Fruit fly (Drosophila melanogaster) whole organism, embryonic: Measurements from ENCODE around the gene Rbp6.

Experiments
- B-H2 ChIP-seq: fragments of 200-800 bp; sonication (Bioruptor generic); optimal IDR thresholded peaks from 2 replicates; lab custom pipeline; 2018; ENCODE audit warnings: missing biosample characterization, mild to moderate bottlenecking, missing genetic modification characterization
- Bgb ChIP-seq: fragments of 200-800 bp; sonication (Bioruptor generic); IDR thresholded peaks from 2 replicates; pipeline ENCODE4 v1.3.6; 2022; ENCODE audit warnings: missing biosample characterization, missing genetic modification characterization; ENCODE audit not compliant: partially characterized antibody
- CG10543 ChIP-seq: fragments of 200-800 bp; sonication (Bioruptor generic); optimal IDR thresholded peaks from 3 replicates; lab custom pipeline; 2017; ENCODE audit warnings: missing biosample characterization, mild to moderate bottlenecking, missing genetic modification characterization, moderate library complexity
- CG11560 ChIP-seq: fragments of 200-800 bp; sonication (Bioruptor generic); IDR thresholded peaks from 3 replicates; pipeline ENCODE4 v1.3.6; 2022; ENCODE audit warnings: missing biosample characterization, missing genetic modification characterization
- CG11695 ChIP-seq: fragments of 200-800 bp; sonication (Bioruptor generic); IDR thresholded peaks from 3 replicates; pipeline ENCODE4 v1.3.6; 2022; ENCODE audit warnings: missing biosample characterization, missing genetic modification characterization
- CG12236 ChIP-seq: fragments of 200-800 bp; sonication (Bioruptor generic); optimal IDR thresholded peaks from 2 replicates; lab custom pipeline; 2016; ENCODE audit warnings: missing biosample characterization, missing genetic modification characterization
- CG14710 ChIP-seq: fragments of 200-800 bp; sonication (Bioruptor generic); optimal IDR thresholded peaks from 3 replicates; lab custom pipeline; 2019; ENCODE audit warnings: missing biosample characterization, mild to moderate bottlenecking, missing genetic modification characterization, moderate library complexity
- CG17186 ChIP-seq: fragments of 200-800 bp; sonication (Bioruptor generic); optimal IDR thresholded peaks from 3 replicates; lab custom pipeline; 2017; ENCODE audit warnings: missing biosample characterization, missing genetic modification reagents, missing genetic modification characterization
- CG18011 ChIP-seq: fragments of 200-800 bp; sonication (Bioruptor generic); optimal IDR thresholded peaks from 2 replicates; lab custom pipeline; 2017; ENCODE audit warnings: missing biosample characterization, missing genetic modification characterization, mild to moderate bottlenecking, moderate library complexity, missing genotype
- CG18619 ChIP-seq: fragments of 200-800 bp; sonication (Bioruptor generic); optimal IDR thresholded peaks from 3 replicates; lab custom pipeline; 2017; ENCODE audit warnings: missing biosample characterization, mild to moderate bottlenecking, missing genetic modification characterization
- CG2875 ChIP-seq: fragments of 200-800 bp; sonication (Bioruptor generic); optimal IDR thresholded peaks from 2 replicates; lab custom pipeline; 2017; ENCODE audit warnings: missing biosample characterization, mild to moderate bottlenecking, missing genetic modification characterization, missing genetic modification reagents
- CG30020 ChIP-seq: fragments of 200-800 bp; optimal IDR thresholded peaks from 2 replicates; lab custom pipeline; 2019; ENCODE audit warnings: missing biosample characterization, mild to moderate bottlenecking, missing genetic modification characterization, moderate library complexity
- CG3281 ChIP-seq: fragments of 200-800 bp; sonication (Bioruptor generic); optimal IDR thresholded peaks from 3 replicates; lab custom pipeline; 2017; ENCODE audit warnings: missing biosample characterization, mild to moderate bottlenecking, missing genetic modification characterization
- CG33557 ChIP-seq: fragments of 200-800 bp; sonication (Bioruptor generic); optimal IDR thresholded peaks from 2 replicates; lab custom pipeline; 2019; ENCODE audit warnings: missing biosample characterization, mild to moderate bottlenecking, missing genetic modification characterization, moderate library complexity
- CG34224 ChIP-seq: fragments of 200-800 bp; sonication (Bioruptor generic); IDR thresholded peaks from 3 replicates; pipeline ENCODE4 v1.3.6; 2022; ENCODE audit warnings: missing biosample characterization, missing genetic modification characterization; ENCODE audit not compliant: partially characterized antibody
- CG8089 ChIP-seq: fragments of 200-800 bp; sonication (Bioruptor generic); optimal IDR thresholded peaks from 3 replicates; lab custom pipeline; 2016; ENCODE audit warnings: missing biosample characterization, missing genetic modification characterization
- CG8359 ChIP-seq: fragments of 200-800 bp; sonication (Bioruptor generic); optimal IDR thresholded peaks from 2 replicates; lab custom pipeline; 2017; ENCODE audit warnings: missing biosample characterization, mild to moderate bottlenecking, missing genetic modification characterization, borderline replicate concordance
- CG9437 ChIP-seq: fragments of 200-800 bp; sonication (Bioruptor generic); optimal IDR thresholded peaks from 2 replicates; lab custom pipeline; 2018; ENCODE audit warnings: missing biosample characterization, mild to moderate bottlenecking, missing genetic modification characterization
- CG9609 ChIP-seq: fragments of 200-800 bp; sonication (Bioruptor generic); optimal IDR thresholded peaks from 3 replicates; lab custom pipeline; 2016; ENCODE audit warnings: missing biosample characterization, missing genetic modification characterization
- CG9797 ChIP-seq: fragments of 200-800 bp; sonication (Bioruptor generic); optimal IDR thresholded peaks from 3 replicates; lab custom pipeline; 2018; ENCODE audit warnings: missing biosample characterization, mild to moderate bottlenecking, missing genetic modification characterization
- Doc2 ChIP-seq: fragments of 200-800 bp; sonication (Bioruptor generic); IDR thresholded peaks from 2 replicates; pipeline ENCODE4 v1.3.6; 2022; ENCODE audit warnings: missing biosample characterization, missing genetic modification characterization
- Dp ChIP-seq: fragments of 200-800 bp; sonication (Bioruptor generic); optimal IDR thresholded peaks from 2 replicates; lab custom pipeline; 2018; ENCODE audit warnings: missing biosample characterization, mild to moderate bottlenecking, missing genetic modification characterization, moderate library complexity
- Dref ChIP-seq: fragments of 200-800 bp; sonication (Bioruptor generic); IDR thresholded peaks from 2 replicates; pipeline ENCODE4 v1.3.6; 2022; ENCODE audit warnings: missing biosample characterization, missing genetic modification characterization
- E2f2 ChIP-seq: fragments of 200-800 bp; sonication (Bioruptor generic); IDR thresholded peaks from 2 replicates; pipeline ENCODE4 v1.3.6; 2022; ENCODE audit warnings: missing biosample characterization, missing genetic modification characterization
- Ets97D ChIP-seq: fragments of 200-800 bp; sonication (Bioruptor generic); optimal IDR thresholded peaks from 3 replicates; lab custom pipeline; 2016; ENCODE audit warnings: missing biosample characterization, missing genetic modification characterization
- Fer3 ChIP-seq: fragments of 200-800 bp; sonication (Bioruptor generic); optimal IDR thresholded peaks from 2 replicates; lab custom pipeline; 2018; ENCODE audit warnings: missing biosample characterization, mild to moderate bottlenecking, missing genetic modification characterization, moderate library complexity
- HLH3B ChIP-seq: fragments of 200-800 bp; sonication (Bioruptor generic); IDR thresholded peaks from 2 replicates; pipeline ENCODE4 v1.3.6; 2022; ENCODE audit warnings: missing biosample characterization, missing genetic modification characterization
- HLH4C ChIP-seq: fragments of 200-800 bp; sonication (Bioruptor generic); IDR thresholded peaks from 3 replicates; pipeline ENCODE4 v1.3.6; 2022; ENCODE audit warnings: missing biosample characterization, missing genetic modification characterization; ENCODE audit not compliant: partially characterized antibody
- Hsf ChIP-seq: fragments of 200-800 bp; sonication (Bioruptor generic); optimal IDR thresholded peaks from 3 replicates; lab custom pipeline; 2016; ENCODE audit warnings: missing biosample characterization, missing genetic modification characterization
- Mes4 ChIP-seq: fragments of 200-800 bp; sonication (Bioruptor generic); optimal IDR thresholded peaks from 2 replicates; lab custom pipeline; 2016; ENCODE audit warnings: missing biosample characterization, missing genetic modification characterization
- Myb ChIP-seq: fragments of 200-800 bp; sonication (Bioruptor generic); optimal IDR thresholded peaks from 2 replicates; lab custom pipeline; 2016; ENCODE audit warnings: missing biosample characterization, missing genetic modification characterization
- NC2β ChIP-seq: fragments of 200-800 bp; sonication (Bioruptor generic); optimal IDR thresholded peaks from 2 replicates; lab custom pipeline; 2016; ENCODE audit warnings: missing biosample characterization, missing genetic modification characterization
- Poxn ChIP-seq: fragments of 200-800 bp; sonication (Bioruptor generic); IDR thresholded peaks from 2 replicates; pipeline ENCODE4 v1.3.6; 2022; ENCODE audit warnings: missing biosample characterization, missing genetic modification characterization
- Rfx ChIP-seq: fragments of 200-800 bp; sonication (Bioruptor generic); IDR thresholded peaks from 2 replicates; pipeline ENCODE4 v1.3.6; 2022; ENCODE audit warnings: missing biosample characterization, missing genetic modification characterization
- Sin3A ChIP-seq: fragments of >200 bp; optimal IDR thresholded peaks from 2 replicates; lab custom pipeline; 2018
- YL-1 ChIP-seq: fragments of 200-800 bp; sonication (Bioruptor generic); optimal IDR thresholded peaks from 3 replicates; lab custom pipeline; 2017; ENCODE audit warnings: missing biosample characterization, mild to moderate bottlenecking, missing genetic modification characterization
- al ChIP-seq: fragments of 200-800 bp; sonication (Bioruptor generic); IDR thresholded peaks from 2 replicates; pipeline ENCODE4 v1.3.6; 2022; ENCODE audit warnings: missing biosample characterization, missing genetic modification characterization
- ap ChIP-seq: fragments of 200-800 bp; sonication (Bioruptor generic); IDR thresholded peaks from 2 replicates; pipeline ENCODE4 v1.3.6; 2022; ENCODE audit warnings: missing biosample characterization, missing genetic modification characterization
- ash1 ChIP-seq: fragments of 200-800 bp; sonication (Bioruptor generic); optimal IDR thresholded peaks from 2 replicates; lab custom pipeline; 2018; ENCODE audit warnings: missing biosample characterization, mild to moderate bottlenecking, missing genetic modification characterization
- dati ChIP-seq: fragments of 200-800 bp; sonication (Bioruptor generic); IDR thresholded peaks from 2 replicates; pipeline ENCODE4 v1.3.6; 2022; ENCODE audit warnings: missing biosample characterization, missing genetic modification characterization
- fd102C ChIP-seq: fragments of 200-800 bp; sonication (Bioruptor generic); optimal IDR thresholded peaks from 2 replicates; lab custom pipeline; 2018; ENCODE audit warnings: missing biosample characterization, mild to moderate bottlenecking, missing genetic modification characterization, moderate library complexity
- fd64A ChIP-seq: fragments of 200-800 bp; sonication (Bioruptor generic); optimal IDR thresholded peaks from 3 replicates; lab custom pipeline; 2018; ENCODE audit warnings: missing biosample characterization, mild to moderate bottlenecking, missing genetic modification characterization
- gsb-n ChIP-seq: fragments of 200-800 bp; sonication (Bioruptor generic); optimal IDR thresholded peaks from 3 replicates; lab custom pipeline; 2018; ENCODE audit warnings: missing biosample characterization, mild to moderate bottlenecking, missing genetic modification characterization
- hkb ChIP-seq, 2 experiments: fragments of 200-800 bp in 1 of 2; fragments of >200 bp in 1 of 2; sonication (Bioruptor generic) in 1 of 2; IDR thresholded peaks in 1 of 2; optimal IDR thresholded peaks in 1 of 2; 2 replicates each; pipeline versions ENCODE4 v1.3.6 to Lab custom; 2017 to 2022; ENCODE audit warnings: missing biosample characterization in 1 of 2, missing genetic modification characterization in 1 of 2
- insv ChIP-seq, 2 experiments: fragments of 200-800 bp; sonication (Bioruptor generic); optimal IDR thresholded peaks; 3 replicates each; lab custom pipeline; 2016 to 2018; ENCODE audit warnings: missing biosample characterization in 2 of 2, missing genetic modification characterization in 2 of 2
- phol ChIP-seq: fragments of 200-800 bp; sonication (Bioruptor generic); optimal IDR thresholded peaks from 3 replicates; lab custom pipeline; 2018; ENCODE audit warnings: missing biosample characterization, mild to moderate bottlenecking, missing genetic modification characterization, moderate library complexity
- sisA ChIP-seq: fragments of 200-800 bp; sonication (Bioruptor generic); IDR thresholded peaks from 2 replicates; pipeline ENCODE4 v1.3.6; 2022; ENCODE audit warnings: missing biosample characterization, missing genetic modification characterization
- sug ChIP-seq: fragments of 200-800 bp; optimal IDR thresholded peaks from 2 replicates; lab custom pipeline; 2019; ENCODE audit warnings: missing biosample characterization, mild to moderate bottlenecking, missing genetic modification characterization, moderate library complexity
- trem ChIP-seq: fragments of 200-800 bp; optimal IDR thresholded peaks from 3 replicates; lab custom pipeline; 2019; ENCODE audit warnings: missing biosample characterization, mild to moderate bottlenecking, missing genetic modification characterization, moderate library complexity
- unc-4 ChIP-seq: fragments of 200-800 bp; sonication (Bioruptor generic); IDR thresholded peaks from 2 replicates; pipeline ENCODE4 v1.3.6; 2022; ENCODE audit warnings: missing biosample characterization, missing genetic modification characterization; ENCODE audit not compliant: partially characterized antibody

Gene Rbp6

DNA sequence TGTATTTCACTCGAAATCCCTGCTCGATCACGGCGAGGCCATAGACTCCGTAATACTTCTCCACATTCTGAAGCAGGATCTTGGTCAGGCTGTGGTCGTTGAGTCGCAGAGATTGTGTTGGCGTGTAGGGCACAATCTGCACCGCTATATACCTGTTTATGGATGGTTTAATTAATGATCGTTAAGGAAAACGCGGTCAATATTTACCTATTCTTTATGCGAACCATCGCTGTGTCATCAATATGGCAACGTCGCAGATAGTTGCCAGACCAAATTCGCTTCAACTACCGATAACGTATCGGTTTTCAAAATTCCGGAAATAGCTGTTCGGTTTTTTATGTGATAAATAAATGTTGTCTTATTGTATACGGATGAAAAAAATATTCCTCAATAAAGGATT is 193.2 kb downstream of the Rbp6 start, which contains the start of gene Pop5 (continued):
- peak in 1 of 2 experiments; percentile 62 for TF ChIP-seq insv (GFP tag; optimal IDR thresholded peaks at IDR 0.05; lab: Kevin White, UChicago)
- peak; percentile 10 for TF ChIP-seq Fer3 (tag; lab: Kevin White, UChicago)
- peak; percentile 3 for TF ChIP-seq Hsf (GFP tag; lab: Kevin White, UChicago)
- TF ChIP-seq sug (tag; lab: Kevin White, UChicago), result peak; percentile 19
- peak; percentile 5 for TF ChIP-seq CG9437 (GFP tag; lab: Kevin White, UChicago)
- TF ChIP-seq CG33557 (GFP tag; lab: Kevin White, UChicago), result peak; percentile 3
- TF ChIP-seq CG2875, result no peak
- peak; percentile 12 for TF ChIP-seq CG9609 (GFP tag; lab: Kevin White, UChicago)
- TF ChIP-seq E2f2 (GFP tag; lab: Robert Waterston, UW), result peak; percentile 91
- no peak for TF ChIP-seq fd102C
- TF ChIP-seq Myb (GFP tag; lab: Kevin White, UChicago), result peak; percentile 81
- TF ChIP-seq Poxn (GFP tag; lab: Robert Waterston, UW), result no peak
- peak; percentile 54 for TF ChIP-seq phol
- peak; percentile 36 for TF ChIP-seq YL-1 (GFP tag; lab: Kevin White, UChicago)
- TF ChIP-seq CG8089 (GFP tag; lab: Kevin White, UChicago), result no peak
- TF ChIP-seq Mes4 (GFP tag; lab: Kevin White, UChicago), result peak; percentile 0
- TF ChIP-seq dati (GFP tag; lab: Robert Waterston, UW), result no peak
- TF ChIP-seq NC2β, result no peak
- peak; percentile 89 for TF ChIP-seq Dp (GFP tag; lab: Kevin White, UChicago)
- TF ChIP-seq Sin3A, result peak; percentile 2
- TF ChIP-seq HLH3B (GFP tag; lab: Robert Waterston, UW), result no peak
- peak; percentile 19 for TF ChIP-seq CG3281
- TF ChIP-seq Ets97D, result peak; percentile 94
- no peak for TF ChIP-seq CG8359 (GFP tag; lab: Kevin White, UChicago)
- peak; percentile 35; the same call in 1 of the 3 replicates for TF ChIP-seq HLH4C (GFP tag; lab: Robert Waterston, UW)
- TF ChIP-seq CG11695 (GFP tag; lab: Robert Waterston, UW), result no peak
- peak; percentile 28 for TF ChIP-seq CG30020
- TF ChIP-seq ap (GFP tag; lab: Robert Waterston, UW), result no peak
- 0 out of 3 replicates have a peak, but pooled peaks have one; percentile 37 for TF ChIP-seq CG34224
- peak; percentile 19 for TF ChIP-seq CG9797 (GFP tag; lab: Kevin White, UChicago)
- no peak for TF ChIP-seq gsb-n
- no peak for TF ChIP-seq CG18619 (GFP tag; lab: Kevin White, UChicago)
- TF ChIP-seq CG18011 (GFP tag; lab: Kevin White, UChicago), result peak; percentile 12
- no peak for TF ChIP-seq hkb (optimal IDR thresholded peaks at IDR 0.05; lab: Kevin White, UChicago)
- 0 out of 2 replicates have a peak, but pooled peaks have one; percentile 18 for TF ChIP-seq hkb (GFP tag; IDR thresholded peaks at IDR 0.05; lab: Robert Waterston, UW)
- peak; percentile 88 for TF ChIP-seq trem
- TF ChIP-seq sisA, result no peak
- TF ChIP-seq Dref, result peak; percentile 77
- TF ChIP-seq Rfx (GFP tag; lab: Robert Waterston, UW), result peak; percentile 45; the same call in 1 of the 2 replicates
- no peak for TF ChIP-seq al
- peak; percentile 76 for TF ChIP-seq CG14710 (tag; lab: Kevin White, UChicago)
- TF ChIP-seq Bgb (GFP tag; lab: Robert Waterston, UW), result peak; percentile 46; the same call in 1 of the 2 replicates
- no peak for TF ChIP-seq Doc2
- TF ChIP-seq CG10543, result peak; percentile 9
- TF ChIP-seq CG11560 (tag; lab: Robert Waterston, UW), result no peak
- TF ChIP-seq fd64A (GFP tag; lab: Kevin White, UChicago), result peak; percentile 36
- TF ChIP-seq ash1, result no peak
- peak; percentile 50 for TF ChIP-seq B-H2 (GFP tag; lab: Kevin White, UChicago)
- no peak for TF ChIP-seq CG12236 (GFP tag; lab: Kevin White, UChicago)
- TF ChIP-seq CG17186 (GFP tag; lab: Kevin White, UChicago), result no peak
- TF ChIP-seq unc-4 (GFP tag; lab: Robert Waterston, UW), result peak; percentile 38; the same call in 1 of the 2 replicates
